Worm (Caenorhabditis elegans) whole organism, L4 larva: ENCODE measurements around the gene ttx-3.
A peak's percentile ranks its signal among the peaks of the same experiment; 100 is the strongest.

Source experiments
- aly-2 ChIP-seq: sonication (generic microtip); optimal IDR thresholded peaks from 2 replicates; lab custom pipeline; 2018; ENCODE audit warnings: missing biosample characterization, missing genetic modification characterization
- egl-27 ChIP-seq: sonication (generic microtip); optimal IDR thresholded peaks from 3 replicates; lab custom pipeline; 2017; ENCODE audit warnings: missing biosample characterization, missing genetic modification reagents, missing genetic modification characterization
- mep-1 ChIP-seq: fragments of 150-350 bp; sonication (generic microtip); optimal IDR thresholded peaks from 3 replicates; lab custom pipeline; 2014; ENCODE audit warnings: missing biosample characterization, missing genetic modification characterization
- pha-4 ChIP-seq, 2 experiments: fragments of 150-350 bp in 1 of 2; fragments of 200-800 bp in 1 of 2; sonication (Bioruptor generic) in 1 of 2; IDR thresholded peaks in 1 of 2; optimal IDR thresholded peaks in 1 of 2; 2 replicates each; pipeline versions ENCODE4 v1.3.6 to Lab custom; 2014 to 2022; ENCODE audit warnings: missing genetic modification characterization in 2 of 2, missing genetic modification reagents in 2 of 2, missing biosample characterization in 1 of 2, missing compliant biosample characterization in 1 of 2
- unc-130 ChIP-seq: sonication (generic microtip); optimal IDR thresholded peaks from 2 replicates; lab custom pipeline; 2016; ENCODE audit warnings: missing genetic modification reagents, missing genetic modification characterization, missing compliant biosample characterization
- unc-62 ChIP-seq, 3 experiments: fragments of 150-350 bp in 1 of 3; sonication (generic microtip); optimal IDR thresholded peaks in 2 of 3; peaks in 1 of 3; 1 replicate in 1 of 3; 2 replicates in 2 of 3; lab custom pipeline; 2014 to 2017; ENCODE audit warnings: missing biosample characterization in 3 of 3, missing genetic modification characterization in 3 of 3, missing genetic modification reagents in 3 of 3, missing genotype in 1 of 3

- TF ChIP-seq pha-4 (GFP tag; IDR thresholded peaks at IDR 0.05; lab: Robert Waterston, UW) (no peak), pha-4 (tag; optimal IDR thresholded peaks at IDR 0.05; lab: Kevin White, UChicago) (peak; percentile 3), mep-1 (tag; lab: Kevin White, UChicago) (peak; percentile 54), unc-62 (GFP tag; optimal IDR thresholded peaks at IDR 0.05 in 1 of 2; lab: Kevin White, UChicago) (peak in 1 of 2 experiments; percentile 40), unc-62 (tag; optimal IDR thresholded peaks at IDR 0.05; lab: Kevin White, UChicago) (no peak), egl-27 (tag; lab: Kevin White, UChicago) (no peak), aly-2 (tag; lab: Kevin White, UChicago) (no peak), unc-130 (GFP tag; lab: Kevin White, UChicago) (no peak)
Measured at ce11 chrX:11727761-11728160, 41.4 kb downstream of the ttx-3 start, which contains the start of the genes gst-42 and D1053.2.
